Fruit fly (Drosophila melanogaster): Measurements from ENCODE around the gene CG34367.

- no peak for TF ChIP-seq CG9932 (GFP tag; IDR thresholded peaks at IDR 0.05)
- TF ChIP-seq YL-1 (GFP tag; optimal IDR thresholded peaks at IDR 0.05), result no peak
- no peak for TF ChIP-seq usp (GFP tag; optimal IDR thresholded peaks at IDR 0.05)
- TF ChIP-seq sd (tag; optimal IDR thresholded peaks at IDR 0.05), result no peak
- TF ChIP-seq da (GFP tag; optimal IDR thresholded peaks at IDR 0.05), result no peak
- TF ChIP-seq CG12942 (GFP tag; optimal IDR thresholded peaks at IDR 0.05), result no peak
- no peak for TF ChIP-seq CG1024 (GFP tag; IDR thresholded peaks at IDR 0.05)
- TF ChIP-seq CG15514 (GFP tag; optimal IDR thresholded peaks at IDR 0.05), result no peak
- no peak for TF ChIP-seq CG7556 (GFP tag; optimal IDR thresholded peaks at IDR 0.05)
- TF ChIP-seq CG11504 (tag; optimal IDR thresholded peaks at IDR 0.05), result no peak
Observed at dm6 chr2L:10320174-10320775, 33.4 kb downstream of the CG34367 start.

All from whole organism, embryonic.